Fruit fly (Drosophila melanogaster) S2 (cell line): ENCODE measurements around the gene Osi24.

Experiments
- CG8478 ChIP-seq: fragments of >200 bp; optimal IDR thresholded peaks from 2 replicates; lab custom pipeline; 2018
- CTCF ChIP-seq, 2 experiments: fragments of >200 bp; optimal IDR thresholded peaks; 2 replicates each; lab custom pipeline; 2018

dm6 chr3R:6156963-6157498 is 41.6 kb upstream of the Osi24 start, which contains the start of gene CG31559:
- no peak for TF ChIP-seq CG8478 (lab: Kevin White, UChicago)
- TF ChIP-seq CTCF (optimal IDR thresholded peaks at IDR 0.05; lab: Kevin White, UChicago) = no peak
